Worm (Caenorhabditis elegans) whole organism, midembryonic: ENCODE measurements around the gene lact-9.

Source experiments
- T22C8.4 ChIP-seq: fragments of 200-800 bp; sonication (Bioruptor generic); IDR thresholded peaks from 2 replicates; pipeline ENCODE4 v1.3.6; 2022; ENCODE audit warnings: missing genetic modification characterization, missing compliant biosample characterization
- cog-1 ChIP-seq: sonication (generic microtip); optimal IDR thresholded peaks from 2 replicates; lab custom pipeline; 2016; ENCODE audit warnings: missing genetic modification characterization, missing compliant biosample characterization
- flt-1 ChIP-seq: fragments of 200-800 bp; sonication (Bioruptor generic); IDR thresholded peaks from 2 replicates; pipeline ENCODE4 v1.3.6; 2022; ENCODE audit warnings: missing genetic modification characterization, missing compliant biosample characterization
- klf-2 ChIP-seq: fragments of 200-800 bp; sonication (Bioruptor generic); conservative IDR thresholded peaks from 2 replicates; pipeline ENCODE4 v1.3.6; 2022; ENCODE audit warnings: missing genetic modification reagents, missing genetic modification characterization, missing compliant biosample characterization
- med-1 ChIP-seq: sonication (generic microtip); optimal IDR thresholded peaks from 2 replicates; lab custom pipeline; 2017; ENCODE audit warnings: missing genetic modification characterization, mild to moderate bottlenecking, missing compliant biosample characterization, antibody characterized with exemption, missing genetic modification reagents; ENCODE audit not compliant: insufficient read depth
- ref-1 ChIP-seq: fragments of 200-800 bp; sonication (Bioruptor generic); conservative IDR thresholded peaks from 2 replicates; pipeline ENCODE4 v1.3.6; 2022; ENCODE audit warnings: missing genetic modification reagents, missing genetic modification characterization, missing compliant biosample characterization
- tab-1 ChIP-seq: fragments of 200-800 bp; sonication (Bioruptor generic); IDR thresholded peaks from 2 replicates; pipeline ENCODE4 v1.3.6; 2022; ENCODE audit warnings: missing genetic modification characterization, missing compliant biosample characterization
- ztf-23 ChIP-seq: fragments of 200-800 bp; sonication (Bioruptor generic); IDR thresholded peaks from 2 replicates; pipeline ENCODE4 v1.3.6; 2022; ENCODE audit warnings: missing genetic modification reagents, missing genetic modification characterization, missing compliant biosample characterization
- ztf-29 ChIP-seq: fragments of 200-800 bp; sonication (Bioruptor generic); IDR thresholded peaks from 2 replicates; pipeline ENCODE4 v1.3.6; 2022; ENCODE audit warnings: missing genetic modification reagents, missing genetic modification characterization, missing compliant biosample characterization

lact-9 gene

DNA sequence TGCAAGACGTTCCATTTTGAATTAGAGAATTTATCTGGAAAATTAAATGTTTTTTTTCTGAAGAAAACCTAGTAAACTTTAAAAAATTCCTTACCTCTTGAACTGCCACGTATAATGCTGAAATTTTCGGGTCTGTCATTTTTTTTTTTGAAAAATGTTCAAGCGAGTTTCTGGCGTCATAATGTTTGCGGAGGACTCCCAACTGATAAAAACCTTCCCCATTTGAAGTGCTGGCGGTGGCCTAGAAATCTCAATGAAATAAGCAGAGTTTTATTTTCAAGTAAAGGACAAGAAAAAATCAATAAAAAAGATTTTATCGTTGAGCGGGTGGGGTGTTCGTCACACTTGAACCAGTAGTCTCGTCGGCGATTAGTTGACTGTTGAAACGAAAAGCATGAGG lies 1.2 kb upstream of the lact-9 start, which contains the start of gene icap-1:
icap-1 (minus strand) TSS at position 272 of the 400 bp plus-strand sequence.
- TF ChIP-seq ztf-23 (GFP tag; lab: Robert Waterston, UW) = no peak
- TF ChIP-seq cog-1 (tag; lab: Kevin White, UChicago) = no peak
- no peak for TF ChIP-seq T22C8.4 (GFP tag; lab: Robert Waterston, UW)
- no peak for TF ChIP-seq med-1
- no peak for TF ChIP-seq flt-1 (GFP tag; lab: Robert Waterston, UW)
- no peak for TF ChIP-seq ztf-29 (GFP tag; lab: Robert Waterston, UW)
- TF ChIP-seq klf-2 (GFP tag; lab: Robert Waterston, UW) = no peak
- TF ChIP-seq tab-1 (GFP tag; lab: Robert Waterston, UW) = no peak
- TF ChIP-seq ref-1 = no peak

DNA sequence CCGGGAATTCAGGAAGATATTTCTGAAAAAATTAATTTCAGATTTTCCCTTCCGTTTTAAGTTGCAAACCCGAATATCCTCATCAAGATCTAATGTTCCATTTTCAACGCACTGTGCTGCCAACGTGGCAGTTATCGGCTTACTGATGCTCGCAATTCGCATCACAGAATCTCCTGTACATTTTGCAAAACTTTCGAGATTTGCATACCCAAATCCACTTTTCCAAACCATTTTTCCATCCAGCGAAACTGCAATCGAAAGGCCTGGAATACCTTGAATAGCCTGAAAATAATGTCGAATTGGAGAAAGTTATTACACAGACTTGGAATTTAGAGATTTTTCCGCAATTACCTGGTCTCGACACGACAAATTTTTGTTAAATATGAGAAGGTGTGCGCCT lies 671 bp downstream of the lact-9 start:
- no peak for TF ChIP-seq klf-2 (GFP tag; lab: Robert Waterston, UW)
- no peak for TF ChIP-seq T22C8.4 (GFP tag; lab: Robert Waterston, UW)
- no peak for TF ChIP-seq ztf-29 (GFP tag; lab: Robert Waterston, UW)
- no peak for TF ChIP-seq ztf-23 (GFP tag; lab: Robert Waterston, UW)
- no peak for TF ChIP-seq flt-1 (GFP tag; lab: Robert Waterston, UW)
- TF ChIP-seq tab-1 (GFP tag; lab: Robert Waterston, UW) = no peak
- TF ChIP-seq med-1 = no peak
- no peak for TF ChIP-seq cog-1 (tag; lab: Kevin White, UChicago)
- no peak for TF ChIP-seq ref-1

DNA sequence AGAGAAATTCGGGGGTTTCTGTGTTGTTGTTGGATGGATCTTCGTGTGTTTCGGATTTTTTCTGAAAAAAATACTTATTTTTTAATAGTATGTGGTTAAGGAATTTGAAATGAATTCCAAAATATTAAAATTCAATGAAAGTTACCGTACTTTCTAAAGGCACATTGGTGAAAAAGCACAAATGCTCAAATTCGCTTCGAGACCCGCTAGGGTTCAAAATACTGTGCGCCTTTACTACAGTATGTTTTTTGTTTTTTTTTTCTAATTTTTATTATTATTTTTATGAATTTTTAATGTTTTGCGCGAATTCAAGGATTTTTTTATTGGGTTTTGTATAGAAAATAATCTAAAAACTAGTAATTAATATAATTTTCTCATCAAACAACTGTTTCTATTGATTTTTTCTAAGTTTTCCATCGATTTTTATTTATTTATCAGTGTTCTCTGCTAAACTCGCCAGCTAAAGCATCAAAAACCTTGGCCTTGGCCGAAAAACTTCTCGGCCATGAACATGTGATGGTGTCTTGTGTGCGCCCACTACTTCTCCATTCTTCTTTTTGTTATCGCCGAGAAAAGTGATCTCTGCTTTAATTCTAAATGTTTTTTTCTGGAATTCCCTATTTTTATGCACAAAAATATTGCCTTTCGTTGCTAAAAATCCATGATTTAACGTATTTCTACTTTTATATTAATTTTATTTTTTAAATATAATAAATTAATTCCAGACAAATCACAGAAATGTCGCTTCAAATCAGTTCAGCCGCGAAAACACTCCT lies 2.0 kb downstream of the lact-9 start, which contains the start of gene iscu-1:
iscu-1 (plus strand) TSS at position 726 of the 776 bp plus-strand sequence.
- peak; percentile 73; the same call in 1 of the 2 replicates for TF ChIP-seq ztf-29 (GFP tag; lab: Robert Waterston, UW)
- no peak for TF ChIP-seq med-1
- no peak for TF ChIP-seq cog-1 (tag; lab: Kevin White, UChicago)
- TF ChIP-seq tab-1 (GFP tag; lab: Robert Waterston, UW) = no peak

DNA sequence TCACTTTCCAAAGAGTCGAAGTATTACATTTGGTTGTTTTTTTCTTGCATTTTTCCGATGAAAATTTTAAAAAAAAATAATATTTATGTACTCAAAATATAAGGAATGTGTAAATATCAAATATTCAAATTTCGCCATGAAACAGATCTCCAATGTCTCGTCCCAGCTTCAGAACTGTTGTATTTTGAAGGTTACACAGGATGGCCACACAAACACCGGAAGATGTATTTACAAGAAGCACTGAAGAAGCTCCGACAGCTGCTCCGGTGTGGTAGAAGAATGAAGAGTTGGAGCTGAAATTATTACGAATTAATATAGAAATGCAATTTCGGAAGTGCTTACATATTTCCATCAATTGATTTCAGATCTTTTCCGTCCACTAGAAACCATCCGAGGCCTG lies 3.1 kb downstream of the lact-9 start:
- TF ChIP-seq tab-1 (GFP tag; lab: Robert Waterston, UW) (no peak), flt-1 (GFP tag; lab: Robert Waterston, UW) (no peak), med-1 (no peak), cog-1 (tag; lab: Kevin White, UChicago) (no peak)

DNA sequence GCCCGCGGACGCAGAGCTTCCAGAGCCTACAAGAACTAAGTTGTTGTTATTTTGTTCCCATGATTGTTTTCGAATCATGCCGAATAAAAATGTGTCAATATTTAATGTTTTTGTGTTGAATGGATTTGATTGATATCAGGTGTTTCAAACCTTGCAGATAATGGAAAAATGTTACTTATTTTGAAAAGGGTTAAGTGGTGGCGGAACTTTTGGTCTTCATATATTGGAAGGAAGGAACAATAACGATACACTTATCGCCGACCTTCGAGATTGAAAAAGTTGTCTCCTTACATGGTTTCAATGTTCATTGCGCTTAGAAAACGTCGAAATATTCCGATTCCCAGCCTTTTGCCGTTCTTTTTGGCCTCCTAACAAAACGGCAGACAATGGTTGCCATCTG lies 6.7 kb downstream of the lact-9 start, which contains the start of gene gly-10:
gly-10 (plus strand) TSS at position 387 of the 400 bp plus-strand sequence.
- TF ChIP-seq ztf-23 (GFP tag; lab: Robert Waterston, UW) = no peak
- no peak for TF ChIP-seq med-1
- TF ChIP-seq flt-1 (GFP tag; lab: Robert Waterston, UW) = no peak
- TF ChIP-seq ref-1 = no peak
- no peak for TF ChIP-seq cog-1 (tag; lab: Kevin White, UChicago)
- TF ChIP-seq T22C8.4 (GFP tag; lab: Robert Waterston, UW) = no peak
- TF ChIP-seq klf-2 (GFP tag; lab: Robert Waterston, UW) = no peak
- TF ChIP-seq tab-1 (GFP tag; lab: Robert Waterston, UW) = no peak
- no peak for TF ChIP-seq ztf-29 (GFP tag; lab: Robert Waterston, UW)

DNA sequence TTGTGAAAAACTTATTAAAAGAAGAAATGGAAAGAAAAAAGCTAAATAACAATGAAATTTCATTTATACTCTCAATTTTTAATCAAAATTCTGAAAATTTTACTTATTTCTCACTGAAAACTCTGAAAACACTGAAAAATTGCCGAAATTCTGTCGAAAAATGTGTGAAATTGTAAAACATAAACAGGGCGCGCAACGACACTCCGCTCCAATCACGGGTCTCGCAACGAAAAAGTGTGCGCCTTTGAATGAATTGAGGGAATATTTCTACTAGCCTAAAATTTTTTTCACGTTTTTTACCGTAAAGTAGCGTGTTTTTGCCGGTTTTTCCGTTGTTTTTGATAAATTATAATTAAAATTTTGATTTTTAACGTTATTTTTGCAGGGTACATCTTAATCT lies 8.0 kb downstream of the lact-9 start, which contains the start of gene rpl-18:
rpl-18 (plus strand) TSS at position 386 of the 400 bp plus-strand sequence.
- no peak for TF ChIP-seq med-1
- no peak for TF ChIP-seq tab-1 (GFP tag; lab: Robert Waterston, UW)
- TF ChIP-seq ztf-29 (GFP tag; lab: Robert Waterston, UW) = no peak
- TF ChIP-seq ref-1 = no peak
- no peak for TF ChIP-seq klf-2 (GFP tag; lab: Robert Waterston, UW)
- TF ChIP-seq T22C8.4 (GFP tag; lab: Robert Waterston, UW) = no peak

DNA sequence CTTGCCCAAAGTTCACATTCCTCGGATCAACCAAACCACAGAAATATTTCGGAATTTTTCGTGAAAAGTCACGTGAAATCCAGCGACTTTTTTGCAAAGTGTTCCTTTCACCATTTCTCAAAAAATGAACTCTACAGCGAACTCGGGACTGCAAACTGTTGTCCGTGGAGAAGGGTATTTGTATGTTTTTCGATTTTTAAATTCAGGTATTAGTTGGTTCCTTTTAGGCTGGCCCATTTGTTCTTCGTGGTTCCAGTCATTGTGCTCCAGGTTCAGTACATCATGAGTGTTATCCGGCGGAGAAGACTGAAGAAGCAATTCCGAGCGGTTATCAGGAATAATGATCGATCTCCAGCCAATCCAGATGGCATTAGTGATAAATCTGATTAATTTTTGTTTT lies 8.7 kb downstream of the lact-9 start:
- no peak for TF ChIP-seq ref-1

DNA sequence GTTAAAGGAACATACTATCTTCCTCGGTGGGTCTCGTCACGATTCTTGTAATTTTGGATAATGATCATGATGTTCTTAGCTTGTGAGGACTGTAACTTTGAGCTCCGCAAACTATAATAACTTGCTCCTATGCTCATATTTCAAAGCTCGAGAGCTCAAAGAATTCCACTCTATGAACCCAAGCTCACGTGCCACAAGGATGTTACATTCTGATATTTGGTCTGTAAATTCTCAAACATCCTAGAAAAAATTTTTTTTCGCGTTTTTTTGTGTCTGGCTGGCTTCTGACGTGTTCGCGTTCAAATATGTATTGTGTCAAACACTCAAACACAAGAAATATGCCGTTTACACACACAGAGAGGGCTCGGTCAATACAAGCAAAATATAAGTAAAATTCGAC lies 9.3 kb downstream of the lact-9 start, which contains the start of gene Y45F10D.16:
Y45F10D.16 (plus strand) TSS at position 301 of the 400 bp plus-strand sequence.
- TF ChIP-seq flt-1 (GFP tag; lab: Robert Waterston, UW) = no peak
- no peak for TF ChIP-seq med-1
- TF ChIP-seq cog-1 (tag; lab: Kevin White, UChicago) = no peak
- TF ChIP-seq T22C8.4 (GFP tag; lab: Robert Waterston, UW) = no peak
- TF ChIP-seq tab-1 (GFP tag; lab: Robert Waterston, UW) = no peak
- TF ChIP-seq ztf-29 (GFP tag; lab: Robert Waterston, UW) = no peak
- no peak for TF ChIP-seq ref-1

DNA sequence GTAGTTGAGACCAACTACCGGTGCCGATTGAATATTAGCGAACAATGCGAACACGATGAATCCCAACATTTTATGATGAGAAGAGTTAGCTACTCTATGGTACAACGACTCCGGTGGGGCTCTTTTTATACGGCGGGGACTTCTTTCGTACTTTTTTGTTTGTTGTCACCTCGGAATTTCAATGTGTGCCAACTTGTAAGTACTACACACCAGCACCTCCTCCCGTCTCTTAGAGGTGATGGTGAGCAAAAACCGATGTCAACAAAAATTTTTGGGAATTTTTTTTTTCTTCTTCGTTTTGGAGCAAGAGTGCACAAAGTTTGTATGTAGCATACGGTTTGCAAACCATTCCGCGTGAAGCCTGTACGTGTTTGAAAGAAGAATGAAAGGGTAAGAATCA lies 10.9 kb downstream of the lact-9 start, which contains the start of gene Y45F10D.2:
Y45F10D.2 (minus strand) TSS at position 101 of the 400 bp plus-strand sequence.
- TF ChIP-seq klf-2 (GFP tag; lab: Robert Waterston, UW) (no peak), T22C8.4 (GFP tag; lab: Robert Waterston, UW) (no peak), tab-1 (GFP tag; lab: Robert Waterston, UW) (no peak)

DNA sequence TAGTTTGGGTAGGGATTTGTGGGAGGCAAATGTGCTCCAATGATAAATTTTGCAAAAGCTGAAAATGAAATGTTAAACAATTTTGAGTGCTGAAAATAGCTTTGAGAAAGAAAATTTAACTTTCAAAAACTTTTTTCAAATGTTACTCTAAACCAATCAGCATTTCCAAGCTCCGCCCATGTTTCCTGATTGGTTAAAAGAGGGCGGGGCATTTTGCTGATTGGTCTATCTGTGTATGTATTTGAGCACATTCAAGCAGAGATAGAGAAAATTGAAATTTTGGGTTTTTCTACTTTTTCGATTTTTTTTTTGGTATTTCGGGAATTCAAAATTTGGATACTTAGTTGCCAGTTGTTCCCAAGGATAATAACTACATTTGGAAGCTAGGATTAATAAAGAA lies 20.7 kb downstream of the lact-9 start:
- TF ChIP-seq tab-1 (GFP tag; lab: Robert Waterston, UW) = no peak
- TF ChIP-seq ztf-29 (GFP tag; lab: Robert Waterston, UW) = no peak
- no peak for TF ChIP-seq ztf-23 (GFP tag; lab: Robert Waterston, UW)
- no peak for TF ChIP-seq klf-2 (GFP tag; lab: Robert Waterston, UW)
- no peak for TF ChIP-seq ref-1
- no peak for TF ChIP-seq flt-1 (GFP tag; lab: Robert Waterston, UW)
- no peak for TF ChIP-seq T22C8.4 (GFP tag; lab: Robert Waterston, UW)
- TF ChIP-seq cog-1 (tag; lab: Kevin White, UChicago) = no peak
- TF ChIP-seq med-1 = no peak
